Fruit fly (Drosophila melanogaster): ENCODE results near the gene CG43063.

The CG43063 gene

DNA sequence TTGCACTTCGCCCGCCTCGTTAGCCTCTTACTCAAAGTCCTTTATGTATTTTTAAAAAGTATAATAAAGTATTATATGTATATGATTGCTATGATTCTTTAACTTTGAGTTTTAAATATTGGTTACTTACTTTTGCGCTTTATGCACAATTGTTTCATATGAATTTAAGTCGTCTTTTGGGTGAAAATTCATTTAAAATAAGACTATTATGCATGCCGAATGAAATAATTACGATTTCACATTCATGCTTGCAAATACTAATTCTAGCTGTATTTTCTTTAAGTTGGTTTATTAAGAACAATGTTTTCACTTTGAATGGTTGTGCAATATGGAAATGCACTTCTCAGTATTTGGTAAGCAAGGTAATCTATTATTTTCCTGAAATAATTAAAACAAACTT lies at the start of gene CG43063:
Gene CG43063 (plus strand): TSS at position 301 of the 400 bp plus-strand sequence.
- TF ChIP-seq usp (GFP tag; optimal IDR thresholded peaks at IDR 0.05) (no peak), EcR (GFP tag; optimal IDR thresholded peaks at IDR 0.05) (no peak), CG8478 (optimal IDR thresholded peaks at IDR 0.05) (no peak), Dll (optimal IDR thresholded peaks at IDR 0.05) (no peak), pan (optimal IDR thresholded peaks at IDR 0.05) (no peak), psq (optimal IDR thresholded peaks at IDR 0.05) (no peak)

DNA sequence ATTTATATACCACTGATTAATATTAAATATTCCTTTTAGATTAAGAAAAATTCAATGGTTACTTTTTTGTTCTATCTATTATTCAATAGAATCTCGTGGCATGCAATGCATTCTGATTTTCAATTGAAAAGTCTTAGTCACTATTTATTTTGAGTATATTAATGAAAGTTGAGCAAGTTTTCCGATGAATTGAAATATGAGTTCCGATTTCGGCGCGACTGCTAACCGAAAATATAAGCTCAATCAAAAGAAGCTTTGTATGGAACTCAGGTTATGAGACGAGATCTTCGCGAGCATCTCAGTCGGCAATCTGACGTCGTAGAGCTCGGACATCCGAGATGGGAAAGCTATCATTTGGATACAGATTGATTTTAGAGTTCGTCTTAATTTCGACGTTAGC lies 47.9 kb upstream of the CG43063 start, which contains the start of gene CG11668:
Gene CG11668 (plus strand): TSS at position 301 of the 400 bp plus-strand sequence.
- no peak for TF ChIP-seq EcR (GFP tag; optimal IDR thresholded peaks at IDR 0.05)
- TF ChIP-seq pan (optimal IDR thresholded peaks at IDR 0.05): no peak
- no peak for TF ChIP-seq psq (optimal IDR thresholded peaks at IDR 0.05)
- no peak for TF ChIP-seq CG8478 (optimal IDR thresholded peaks at IDR 0.05)
- no peak for TF ChIP-seq Dll (optimal IDR thresholded peaks at IDR 0.05)
- TF ChIP-seq usp (GFP tag; optimal IDR thresholded peaks at IDR 0.05): no peak

DNA sequence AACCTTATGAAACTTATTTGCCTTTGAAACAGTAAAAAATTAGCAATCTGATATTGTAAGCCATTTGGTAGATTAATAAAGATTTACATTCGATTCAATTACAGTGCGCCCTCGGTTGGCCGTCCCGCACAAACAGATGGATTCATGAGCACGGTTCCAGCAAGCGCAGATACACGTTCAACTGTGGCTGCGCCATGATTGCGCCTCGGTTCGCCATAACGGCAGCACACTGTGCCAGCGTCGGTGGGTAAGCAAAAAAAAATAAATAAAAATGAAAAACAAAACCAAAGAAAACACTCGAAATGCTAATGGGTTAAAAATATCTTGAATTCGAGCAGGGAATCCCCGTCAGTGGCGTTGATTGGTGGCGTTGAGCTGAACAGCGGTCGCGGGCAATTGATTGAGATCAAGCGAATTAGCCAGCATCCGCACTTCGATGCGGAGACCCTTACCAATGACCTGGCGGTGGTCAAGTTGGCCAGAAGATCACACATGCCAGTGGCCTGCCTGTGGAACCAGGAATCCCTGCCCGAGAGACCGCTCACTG lies 46.9 kb upstream of the CG43063 start:
- TF ChIP-seq psq (optimal IDR thresholded peaks at IDR 0.05) (no peak), usp (GFP tag; optimal IDR thresholded peaks at IDR 0.05) (no peak), CG8478 (optimal IDR thresholded peaks at IDR 0.05) (no peak), pan (optimal IDR thresholded peaks at IDR 0.05) (no peak), EcR (GFP tag; optimal IDR thresholded peaks at IDR 0.05) (no peak), Dll (optimal IDR thresholded peaks at IDR 0.05) (no peak)

DNA sequence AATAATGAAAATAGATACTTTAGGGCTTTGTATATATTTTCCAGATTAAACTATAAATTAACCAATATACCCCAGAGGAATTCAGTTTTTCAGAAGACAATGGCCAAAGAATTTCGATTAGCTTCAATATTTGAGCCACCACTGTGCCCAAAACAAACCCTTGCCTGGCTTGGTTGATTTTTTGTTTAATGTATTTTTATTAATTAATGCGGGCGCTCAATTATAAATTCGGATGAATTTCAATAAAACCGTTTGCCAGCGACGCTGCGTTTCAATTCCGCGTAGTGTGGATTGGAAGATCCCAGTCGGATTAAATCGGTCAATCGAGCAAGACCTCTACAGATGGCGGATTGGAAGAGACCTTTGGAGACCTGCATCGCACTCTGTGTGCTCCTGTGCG lies 44.3 kb upstream of the CG43063 start, which contains the start of gene CG11670:
Gene CG11670 (plus strand): TSS at position 301 of the 400 bp plus-strand sequence.
- TF ChIP-seq psq (optimal IDR thresholded peaks at IDR 0.05) (no peak), pan (optimal IDR thresholded peaks at IDR 0.05) (no peak), CG8478 (optimal IDR thresholded peaks at IDR 0.05) (no peak), Dll (optimal IDR thresholded peaks at IDR 0.05) (no peak), usp (GFP tag; optimal IDR thresholded peaks at IDR 0.05) (no peak), EcR (GFP tag; optimal IDR thresholded peaks at IDR 0.05) (no peak)

DNA sequence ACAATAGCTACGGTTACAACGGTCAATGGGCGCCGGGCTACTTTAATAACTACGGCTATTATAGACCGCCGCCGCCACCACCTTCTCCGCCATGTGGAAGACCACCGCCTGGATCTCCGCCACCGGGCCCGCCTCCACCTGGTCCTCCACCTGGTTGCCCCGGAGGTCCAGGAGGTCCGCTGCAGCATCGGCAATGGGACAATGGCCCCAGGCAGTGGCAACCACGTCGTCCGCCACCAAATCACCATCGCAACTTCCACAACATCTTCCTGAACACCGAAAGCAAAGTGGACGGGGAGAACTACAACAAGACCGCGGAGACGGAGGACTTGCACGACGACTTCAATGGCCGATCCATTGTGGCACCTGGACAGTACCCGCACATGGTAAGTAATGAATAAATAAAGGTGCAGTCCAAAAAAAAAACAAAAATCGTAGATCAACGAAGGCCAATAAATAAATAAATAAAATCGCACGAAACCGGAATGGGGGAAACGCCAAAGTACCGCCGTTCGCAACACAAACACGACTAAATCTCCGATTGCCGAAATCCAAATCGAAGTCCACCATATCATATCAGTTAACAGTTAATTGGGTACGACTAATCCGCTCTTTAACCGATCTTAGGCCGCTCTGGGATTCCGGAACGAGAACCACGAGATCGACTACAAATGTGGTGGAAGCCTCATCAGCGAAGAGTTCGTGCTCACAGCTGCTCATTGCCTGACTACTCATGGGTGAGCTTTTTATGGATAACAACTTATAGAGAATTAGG lies 43.6 kb upstream of the CG43063 start, which contains the start of gene snk:
Gene snk (minus strand): TSS at position 513 of the 775 bp plus-strand sequence.
- no peak for TF ChIP-seq EcR (GFP tag; optimal IDR thresholded peaks at IDR 0.05)
- TF ChIP-seq CG8478 (optimal IDR thresholded peaks at IDR 0.05): no peak
- TF ChIP-seq psq (optimal IDR thresholded peaks at IDR 0.05): no peak
- TF ChIP-seq usp (GFP tag; optimal IDR thresholded peaks at IDR 0.05): no peak
- TF ChIP-seq Dll (optimal IDR thresholded peaks at IDR 0.05): no peak
- TF ChIP-seq pan (optimal IDR thresholded peaks at IDR 0.05): no peak

DNA sequence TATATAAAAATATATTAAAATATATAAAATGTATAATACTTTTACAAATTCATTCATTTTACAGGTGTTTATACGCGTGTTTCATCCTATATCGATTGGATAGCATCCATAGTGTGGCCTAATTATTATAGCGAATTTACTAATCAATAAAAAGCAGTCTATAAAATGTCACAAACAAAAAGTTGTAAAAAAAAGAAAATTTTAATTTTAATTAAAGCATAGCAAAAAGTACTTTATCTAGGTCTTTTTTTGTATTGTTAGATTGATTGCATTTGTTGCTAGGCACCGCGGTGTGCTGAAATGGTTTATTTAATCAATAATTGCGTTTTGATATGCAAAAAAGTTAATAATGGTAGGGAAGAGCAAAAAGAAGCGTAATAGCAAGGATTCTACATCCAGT lies 42.2 kb upstream of the CG43063 start, which contains the start of gene CG45122:
Gene CG45122 (plus strand): TSS at position 301 of the 400 bp plus-strand sequence.
- no peak for TF ChIP-seq CG8478 (optimal IDR thresholded peaks at IDR 0.05)

DNA sequence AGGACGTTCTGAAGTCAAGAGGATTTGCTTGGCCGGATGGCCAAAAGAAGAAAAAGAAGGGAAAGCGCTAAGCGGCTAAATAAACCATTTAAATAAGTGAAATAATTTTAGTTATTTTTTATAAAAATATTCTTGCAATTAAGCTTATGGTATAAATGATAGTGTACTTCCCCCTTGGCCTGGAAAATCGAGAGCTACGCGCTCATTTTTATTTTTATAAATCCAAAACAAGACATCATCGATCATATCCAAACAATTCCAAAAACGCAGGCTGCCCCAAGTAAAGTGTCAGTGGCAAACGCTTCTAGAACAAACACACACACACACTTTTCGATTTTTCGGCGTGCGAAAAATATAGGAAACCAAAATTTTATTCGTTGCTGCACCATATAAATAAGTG lies 41.6 kb upstream of the CG43063 start, which contains the start of gene Hsc70-2:
Gene Hsc70-2 (plus strand): TSS at position 301 of the 400 bp plus-strand sequence.
- TF ChIP-seq psq (optimal IDR thresholded peaks at IDR 0.05): no peak

DNA sequence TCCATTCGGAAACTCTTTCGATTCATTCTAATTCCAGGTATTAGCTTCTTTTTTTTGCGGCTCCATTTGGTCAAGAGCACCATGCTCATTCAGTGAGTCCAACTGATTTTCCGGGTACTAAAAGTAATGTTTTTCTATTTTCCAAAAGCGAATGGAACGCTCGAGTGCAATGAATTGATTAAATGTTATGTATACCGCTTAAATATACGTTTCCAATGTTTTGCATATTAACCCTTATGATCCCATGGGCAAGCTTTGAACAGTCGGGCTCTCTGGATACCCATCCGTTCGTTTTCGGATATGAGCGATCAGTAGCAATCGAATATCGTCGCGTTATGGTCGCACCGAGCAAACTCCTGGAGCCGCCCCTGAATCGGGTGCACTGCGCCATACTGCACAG lies 38.6 kb upstream of the CG43063 start, which contains the start of gene CG31157:
Gene CG31157 (plus strand): TSS at position 301 of the 400 bp plus-strand sequence.
- TF ChIP-seq Dll (optimal IDR thresholded peaks at IDR 0.05): no peak
- TF ChIP-seq pan (optimal IDR thresholded peaks at IDR 0.05): no peak
- TF ChIP-seq EcR (GFP tag; optimal IDR thresholded peaks at IDR 0.05): no peak
- TF ChIP-seq psq (optimal IDR thresholded peaks at IDR 0.05): no peak
- no peak for TF ChIP-seq usp (GFP tag; optimal IDR thresholded peaks at IDR 0.05)

DNA sequence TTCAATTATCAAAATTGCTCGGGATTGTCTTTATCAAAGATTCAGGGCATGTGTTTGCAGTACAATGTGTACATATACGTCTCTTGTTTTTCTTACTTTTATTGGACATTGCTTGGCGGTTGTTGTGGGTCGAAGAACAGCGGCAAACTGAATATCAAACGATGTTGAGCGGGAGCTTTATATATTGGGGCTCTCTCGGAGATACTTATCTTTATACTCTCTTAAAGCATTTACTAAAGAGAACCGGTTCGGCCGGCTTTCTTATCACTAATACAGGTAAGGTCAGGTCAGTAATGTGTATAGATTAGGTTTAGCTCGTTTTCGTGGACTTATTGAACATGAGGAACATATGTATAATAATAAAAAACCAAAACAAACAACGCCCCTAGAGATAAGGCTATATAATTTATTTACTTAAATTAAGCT lies 34.7 kb upstream of the CG43063 start, which contains the start of gene CG7966:
Gene CG7966 (minus strand): TSS at position 156 of the 426 bp plus-strand sequence.
- no peak for TF ChIP-seq usp (GFP tag; optimal IDR thresholded peaks at IDR 0.05)
- TF ChIP-seq psq (optimal IDR thresholded peaks at IDR 0.05): no peak
- TF ChIP-seq Dll (optimal IDR thresholded peaks at IDR 0.05): no peak
- TF ChIP-seq pan (optimal IDR thresholded peaks at IDR 0.05): no peak
- TF ChIP-seq CG8478 (optimal IDR thresholded peaks at IDR 0.05): no peak
- no peak for TF ChIP-seq EcR (GFP tag; optimal IDR thresholded peaks at IDR 0.05)

DNA sequence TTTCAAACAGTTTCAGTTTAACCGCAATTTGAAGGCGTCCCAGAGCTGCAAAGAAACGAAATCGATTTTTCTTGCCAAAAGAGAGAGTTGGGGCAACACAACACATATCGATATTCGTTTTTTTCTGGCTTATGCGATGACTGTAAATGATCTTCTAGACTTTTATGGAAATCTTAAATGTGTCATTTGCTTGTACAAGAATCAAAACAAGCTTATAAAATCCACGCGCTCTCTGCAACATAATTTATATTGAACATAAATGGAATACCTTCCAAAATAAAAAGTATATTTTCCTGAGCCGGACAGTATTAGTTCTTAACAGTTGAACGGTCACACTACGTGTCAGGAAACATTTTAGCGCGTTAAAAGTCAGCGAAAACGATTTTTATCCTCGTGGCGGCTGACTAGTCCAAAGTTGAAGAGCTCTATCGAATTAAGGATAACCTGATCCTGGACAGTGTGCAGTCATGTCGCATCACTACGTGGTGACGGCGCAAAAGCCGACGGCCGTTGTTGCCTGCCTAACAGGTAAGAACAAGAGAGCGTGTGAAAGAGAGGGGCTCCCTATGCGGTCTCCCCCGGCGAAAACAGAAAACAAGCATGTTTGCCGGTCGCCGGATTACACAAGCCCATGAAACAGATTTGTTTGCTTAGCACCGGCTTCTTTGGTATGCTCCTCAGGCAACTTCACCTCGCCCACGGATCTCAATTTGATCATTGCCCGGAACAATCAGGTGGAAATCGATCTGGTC lies 33.9 kb upstream of the CG43063 start, which contains the start of gene pic:
Gene pic (plus strand): TSS at position 304 of the 752 bp plus-strand sequence.
- TF ChIP-seq CG8478 (optimal IDR thresholded peaks at IDR 0.05) (no peak), psq (optimal IDR thresholded peaks at IDR 0.05) (no peak), Dll (optimal IDR thresholded peaks at IDR 0.05) (no peak), EcR (GFP tag; optimal IDR thresholded peaks at IDR 0.05) (no peak), pan (optimal IDR thresholded peaks at IDR 0.05) (no peak), usp (GFP tag; optimal IDR thresholded peaks at IDR 0.05) (no peak)

DNA sequence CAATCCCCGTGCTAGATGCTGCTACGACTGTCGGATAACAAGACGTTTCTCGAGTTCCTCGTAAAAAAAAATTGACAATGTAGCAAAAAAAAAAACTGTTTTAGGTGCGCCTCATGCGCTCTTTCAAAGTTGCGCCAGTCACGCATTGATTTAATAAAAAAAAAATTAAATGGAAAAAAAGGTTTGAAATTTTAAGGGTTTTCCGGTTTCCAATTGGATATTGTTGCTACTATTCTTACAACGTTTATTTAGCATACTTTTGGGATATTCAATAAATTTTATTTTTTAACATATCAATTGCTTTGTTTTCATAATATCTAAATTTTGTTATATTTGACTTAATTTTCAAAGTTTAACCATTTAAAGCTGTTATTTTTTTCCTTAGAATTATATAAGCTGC lies 29.5 kb upstream of the CG43063 start:
- no peak for TF ChIP-seq CG8478 (optimal IDR thresholded peaks at IDR 0.05)
- no peak for TF ChIP-seq Dll (optimal IDR thresholded peaks at IDR 0.05)
- TF ChIP-seq EcR (GFP tag; optimal IDR thresholded peaks at IDR 0.05): no peak
- TF ChIP-seq usp (GFP tag; optimal IDR thresholded peaks at IDR 0.05): no peak
- TF ChIP-seq psq (optimal IDR thresholded peaks at IDR 0.05): no peak
- no peak for TF ChIP-seq pan (optimal IDR thresholded peaks at IDR 0.05)
